Fruit fly (Drosophila melanogaster) S2 (cell line): Measurements from ENCODE around the gene M1BP.

Experiments
- CG8478 ChIP-seq: fragments of >200 bp; optimal IDR thresholded peaks from 2 replicates; lab custom pipeline; 2018
- CTCF ChIP-seq, 2 experiments: fragments of >200 bp; optimal IDR thresholded peaks; 2 replicates each; lab custom pipeline; 2018

DNA sequence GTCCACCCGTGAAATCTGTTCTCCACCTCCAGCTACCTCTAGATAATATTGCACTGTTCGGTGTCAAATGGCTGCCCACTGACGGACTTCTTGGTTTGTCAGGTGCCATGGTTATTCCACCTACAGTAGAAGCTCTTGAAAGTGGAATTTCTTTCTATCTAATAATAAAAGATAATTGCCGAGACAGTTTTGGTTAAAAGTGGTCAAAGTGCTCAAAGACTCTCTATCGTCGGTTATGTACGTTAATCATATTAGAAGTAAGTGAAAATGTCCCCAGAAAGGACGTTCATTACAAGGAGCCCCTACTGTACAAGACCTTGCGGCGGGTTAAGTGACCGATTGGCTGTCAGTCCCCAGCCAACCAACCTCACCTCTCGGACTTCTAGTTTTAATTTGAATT lies 12.7 kb upstream of the M1BP start:
- TF ChIP-seq CG8478 (lab: Kevin White, UChicago) (no peak), CTCF (optimal IDR thresholded peaks at IDR 0.05; lab: Kevin White, UChicago) (no peak)
